Worm (Caenorhabditis elegans): Measurements from ENCODE around the gene K08E4.2.

- TF ChIP-seq nhr-237 (tag; optimal IDR thresholded peaks at IDR 0.05) (no peak), egl-27 (tag; optimal IDR thresholded peaks at IDR 0.05) (no peak), nhr-11 (tag; optimal IDR thresholded peaks at IDR 0.05) (no peak), lin-13 (GFP tag; optimal IDR thresholded peaks at IDR 0.05) (no peak), aly-2 (tag; optimal IDR thresholded peaks at IDR 0.05) (no peak), ama-1 (optimal IDR thresholded peaks at IDR 0.05) (no peak), unc-39 (tag; optimal IDR thresholded peaks at IDR 0.05) (no peak), elt-1 (tag; optimal IDR thresholded peaks at IDR 0.05) (no peak), zag-1 (tag; optimal IDR thresholded peaks at IDR 0.05) (no peak), R02D3.7 (tag; optimal IDR thresholded peaks at IDR 0.05) (no peak), unc-55 (GFP tag; optimal IDR thresholded peaks at IDR 0.05) (no peak), ztf-4 (tag; optimal IDR thresholded peaks at IDR 0.05) (no peak)
These were observed 37.4 kb upstream of the K08E4.2 start, which contains the start of gene F11A10.5 for ce11 chrIV:12093819-12094218.

Measured in whole organism, L2 larva.